Fruit fly (Drosophila melanogaster) whole organism, embryonic: Measurements from ENCODE around the gene CG14452.
A peak's percentile ranks its signal among the peaks of the same experiment; 100 is the strongest.

Source experiments
- Bgb ChIP-seq: fragments of 200-800 bp; sonication (Bioruptor generic); IDR thresholded peaks from 2 replicates; pipeline ENCODE4 v1.3.6; 2022; ENCODE audit warnings: missing biosample characterization, missing genetic modification characterization; ENCODE audit not compliant: partially characterized antibody
- CG10462 ChIP-seq: fragments of 200-800 bp; sonication (Bioruptor generic); optimal IDR thresholded peaks from 2 replicates; lab custom pipeline; 2016; ENCODE audit warnings: missing biosample characterization, missing genetic modification characterization
- CG10959 ChIP-seq: fragments of 200-800 bp; sonication (Bioruptor generic); IDR thresholded peaks from 2 replicates; pipeline ENCODE4 v1.3.6; 2022; ENCODE audit warnings: missing biosample characterization, missing genetic modification characterization
- CG11093 ChIP-seq: fragments of 200-800 bp; sonication (Bioruptor generic); IDR thresholded peaks from 3 replicates; pipeline ENCODE4 v1.3.6; 2022; ENCODE audit warnings: missing biosample characterization, missing genetic modification characterization
- CG1233 ChIP-seq: fragments of 200-800 bp; sonication (Bioruptor generic); optimal IDR thresholded peaks from 4 replicates; lab custom pipeline; 2018; ENCODE audit warnings: missing biosample characterization, mild to moderate bottlenecking, missing genetic modification characterization
- CG13123 ChIP-seq: fragments of 200-800 bp; sonication (Bioruptor generic); optimal IDR thresholded peaks from 2 replicates; lab custom pipeline; 2016; ENCODE audit warnings: missing biosample characterization, missing genetic modification characterization
- CG13424 ChIP-seq: fragments of 200-800 bp; sonication (Bioruptor generic); optimal IDR thresholded peaks from 2 replicates; lab custom pipeline; 2019; ENCODE audit warnings: missing biosample characterization, mild to moderate bottlenecking, missing genetic modification characterization, moderate library complexity
- CG15011 ChIP-seq: fragments of 200-800 bp; sonication (Bioruptor generic); optimal IDR thresholded peaks from 3 replicates; lab custom pipeline; 2018; ENCODE audit warnings: missing biosample characterization, mild to moderate bottlenecking, missing genetic modification characterization
- CG1529 ChIP-seq: fragments of 200-800 bp; sonication (Bioruptor generic); optimal IDR thresholded peaks from 3 replicates; lab custom pipeline; 2018; ENCODE audit warnings: missing biosample characterization, missing genetic modification characterization
- CG17361 ChIP-seq: fragments of 200-800 bp; sonication (Bioruptor generic); IDR thresholded peaks from 3 replicates; pipeline ENCODE4 v1.3.6; 2022; ENCODE audit warnings: missing biosample characterization, missing genetic modification characterization
- CG3726 ChIP-seq: fragments of 200-800 bp; sonication (Bioruptor generic); IDR thresholded peaks from 3 replicates; pipeline ENCODE4, ENCODE4 v1.3.6; 2022; ENCODE audit warnings: missing biosample characterization, missing genetic modification characterization
- CG42726 ChIP-seq: fragments of 200-800 bp; sonication (Bioruptor generic); IDR thresholded peaks from 2 replicates; pipeline ENCODE4 v1.3.6; 2022; ENCODE audit warnings: missing biosample characterization, missing genetic modification characterization; ENCODE audit not compliant: partially characterized antibody
- CG4360 ChIP-seq: fragments of 200-800 bp; sonication (Bioruptor generic); IDR thresholded peaks from 2 replicates; pipeline ENCODE4 v1.3.6; 2022; ENCODE audit warnings: missing biosample characterization, missing genetic modification characterization
- CG5953 ChIP-seq: fragments of 200-800 bp; sonication (Bioruptor generic); IDR thresholded peaks from 2 replicates; pipeline ENCODE4 v1.3.6; 2022; ENCODE audit warnings: missing biosample characterization, missing genetic modification characterization
- CG6689 ChIP-seq: fragments of 200-800 bp; sonication (Bioruptor generic); IDR thresholded peaks from 2 replicates; pipeline ENCODE4 v1.3.6; 2022; ENCODE audit warnings: missing biosample characterization, missing genetic modification characterization
- CG8924 ChIP-seq: fragments of 200-800 bp; optimal IDR thresholded peaks from 3 replicates; lab custom pipeline; 2019; ENCODE audit warnings: missing biosample characterization, mild to moderate bottlenecking, missing genetic modification characterization, moderate library complexity
- CG8944 ChIP-seq: fragments of 200-800 bp; sonication (Bioruptor generic); optimal IDR thresholded peaks from 3 replicates; lab custom pipeline; 2016; ENCODE audit warnings: missing biosample characterization, missing genetic modification characterization
- CG9215 ChIP-seq: fragments of 200-800 bp; sonication (Bioruptor generic); IDR thresholded peaks from 2 replicates; pipeline ENCODE4 v1.3.6; 2022; ENCODE audit warnings: missing biosample characterization, missing genetic modification characterization
- CG9876 ChIP-seq: fragments of 200-800 bp; sonication (Bioruptor generic); optimal IDR thresholded peaks from 2 replicates; lab custom pipeline; 2016; ENCODE audit warnings: missing biosample characterization, missing genetic modification characterization
- Chrac-16 ChIP-seq: fragments of 200-800 bp; sonication (Bioruptor generic); optimal IDR thresholded peaks from 3 replicates; lab custom pipeline; 2016; ENCODE audit warnings: missing biosample characterization, missing genetic modification characterization
- CrebB ChIP-seq: fragments of 200-800 bp; sonication (Bioruptor generic); optimal IDR thresholded peaks from 3 replicates; lab custom pipeline; 2018; ENCODE audit warnings: missing biosample characterization, mild to moderate bottlenecking, missing genetic modification characterization
- Dad ChIP-seq: fragments of 200-800 bp; sonication (Bioruptor generic); optimal IDR thresholded peaks from 3 replicates; lab custom pipeline; 2016; ENCODE audit warnings: missing biosample characterization, missing genetic modification characterization
- Deaf1 ChIP-seq: fragments of 200-800 bp; optimal IDR thresholded peaks from 3 replicates; lab custom pipeline; 2019; ENCODE audit warnings: missing biosample characterization, mild to moderate bottlenecking, missing genetic modification characterization, moderate library complexity
- Dek ChIP-seq: fragments of 200-800 bp; sonication (Bioruptor generic); optimal IDR thresholded peaks from 3 replicates; lab custom pipeline; 2019; ENCODE audit warnings: missing biosample characterization, mild to moderate bottlenecking, missing genetic modification characterization, moderate library complexity
- Dll ChIP-seq: fragments of 200-800 bp; sonication (Bioruptor generic); IDR thresholded peaks from 4 replicates; pipeline ENCODE4 v1.3.6; 2022; ENCODE audit warnings: missing biosample characterization, missing genetic modification characterization; ENCODE audit not compliant: partially characterized antibody
- Ets97D ChIP-seq: fragments of 200-800 bp; sonication (Bioruptor generic); optimal IDR thresholded peaks from 3 replicates; lab custom pipeline; 2016; ENCODE audit warnings: missing biosample characterization, missing genetic modification characterization
- GATAe ChIP-seq: fragments of 200-800 bp; sonication (Bioruptor generic); conservative IDR thresholded peaks from 2 replicates; pipeline ENCODE4 v1.3.6; 2022; ENCODE audit warnings: missing biosample characterization, missing genetic modification characterization
- H15 ChIP-seq: fragments of 200-800 bp; sonication (Bioruptor generic); IDR thresholded peaks from 3 replicates; pipeline ENCODE4 v1.3.6; 2022; ENCODE audit warnings: missing biosample characterization, missing genetic modification characterization
- Hmr ChIP-seq: fragments of 200-800 bp; sonication (Bioruptor generic); optimal IDR thresholded peaks from 3 replicates; lab custom pipeline; 2017; ENCODE audit warnings: mild to moderate bottlenecking, missing biosample characterization, missing genetic modification reagents, missing genetic modification characterization
- NC2β ChIP-seq: fragments of 200-800 bp; sonication (Bioruptor generic); optimal IDR thresholded peaks from 2 replicates; lab custom pipeline; 2016; ENCODE audit warnings: missing biosample characterization, missing genetic modification characterization
- Nf-YA ChIP-seq: fragments of 200-800 bp; sonication (Bioruptor generic); IDR thresholded peaks from 2 replicates; pipeline ENCODE4 v1.3.6; 2022; ENCODE audit warnings: missing biosample characterization, missing genetic modification characterization
- Oaz ChIP-seq: fragments of 200-800 bp; sonication (Bioruptor generic); IDR thresholded peaks from 2 replicates; pipeline ENCODE4 v1.3.6; 2022; ENCODE audit warnings: missing biosample characterization, missing genetic modification characterization
- Sin3A ChIP-seq: fragments of >200 bp; optimal IDR thresholded peaks from 2 replicates; lab custom pipeline; 2018
- Six4 ChIP-seq: fragments of 200-800 bp; sonication (Bioruptor generic); optimal IDR thresholded peaks from 2 replicates; lab custom pipeline; 2016; ENCODE audit warnings: missing biosample characterization, missing genetic modification characterization
- Sox102F ChIP-seq: fragments of 200-800 bp; sonication (Bioruptor generic); optimal IDR thresholded peaks from 2 replicates; lab custom pipeline; 2018; ENCODE audit warnings: missing biosample characterization, mild to moderate bottlenecking, missing genetic modification characterization, moderate library complexity
- YL-1 ChIP-seq: fragments of 200-800 bp; sonication (Bioruptor generic); optimal IDR thresholded peaks from 3 replicates; lab custom pipeline; 2017; ENCODE audit warnings: missing biosample characterization, mild to moderate bottlenecking, missing genetic modification characterization
- ash1 ChIP-seq: fragments of 200-800 bp; sonication (Bioruptor generic); optimal IDR thresholded peaks from 2 replicates; lab custom pipeline; 2018; ENCODE audit warnings: missing biosample characterization, mild to moderate bottlenecking, missing genetic modification characterization
- az2 ChIP-seq: fragments of 200-800 bp; sonication (Bioruptor generic); optimal IDR thresholded peaks from 3 replicates; lab custom pipeline; 2016; ENCODE audit warnings: missing biosample characterization, missing genetic modification characterization
- corto ChIP-seq: fragments of 200-800 bp; sonication (Bioruptor generic); optimal IDR thresholded peaks from 2 replicates; lab custom pipeline; 2016; ENCODE audit warnings: missing biosample characterization, mild to moderate bottlenecking, missing genetic modification characterization, moderate library complexity
- emc ChIP-seq: fragments of 200-800 bp; sonication (Bioruptor generic); optimal IDR thresholded peaks from 2 replicates; lab custom pipeline; 2016; ENCODE audit warnings: missing biosample characterization, missing genetic modification characterization
- fru ChIP-seq: fragments of >200 bp; optimal IDR thresholded peaks from 2 replicates; lab custom pipeline; 2017
- ftz-f1 ChIP-seq: fragments of 200-800 bp; sonication (Bioruptor generic); optimal IDR thresholded peaks from 2 replicates; lab custom pipeline; 2016; ENCODE audit warnings: missing biosample characterization, missing genetic modification characterization
- gce ChIP-seq: fragments of 200-800 bp; sonication (Bioruptor generic); IDR thresholded peaks from 3 replicates; pipeline ENCODE4 v1.3.6; 2022; ENCODE audit warnings: missing biosample characterization, missing genetic modification characterization
- gcm2 ChIP-seq: fragments of 200-800 bp; sonication (Bioruptor generic); optimal IDR thresholded peaks from 2 replicates; lab custom pipeline; 2016; ENCODE audit warnings: missing biosample characterization, missing genetic modification characterization
- ham ChIP-seq: fragments of 200-800 bp; sonication (Bioruptor generic); IDR thresholded peaks from 2 replicates; pipeline ENCODE4 v1.3.6; 2022; ENCODE audit warnings: missing biosample characterization, missing genetic modification characterization
- insv ChIP-seq, 2 experiments: fragments of 200-800 bp; sonication (Bioruptor generic); optimal IDR thresholded peaks; 3 replicates each; lab custom pipeline; 2016 to 2018; ENCODE audit warnings: missing biosample characterization in 2 of 2, missing genetic modification characterization in 2 of 2
- phol ChIP-seq: fragments of 200-800 bp; sonication (Bioruptor generic); optimal IDR thresholded peaks from 3 replicates; lab custom pipeline; 2018; ENCODE audit warnings: missing biosample characterization, mild to moderate bottlenecking, missing genetic modification characterization, moderate library complexity
- pnt ChIP-seq: fragments of 200-800 bp; sonication (Bioruptor generic); optimal IDR thresholded peaks from 3 replicates; lab custom pipeline; 2016; ENCODE audit warnings: missing biosample characterization, missing genetic modification characterization
- sna ChIP-seq: fragments of 200-800 bp; sonication (Bioruptor generic); IDR thresholded peaks from 2 replicates; pipeline ENCODE4 v1.3.6; 2022; ENCODE audit warnings: missing biosample characterization, missing genetic modification characterization; ENCODE audit not compliant: partially characterized antibody
- sug ChIP-seq: fragments of 200-800 bp; optimal IDR thresholded peaks from 2 replicates; lab custom pipeline; 2019; ENCODE audit warnings: missing biosample characterization, mild to moderate bottlenecking, missing genetic modification characterization, moderate library complexity
- trem ChIP-seq: fragments of 200-800 bp; optimal IDR thresholded peaks from 3 replicates; lab custom pipeline; 2019; ENCODE audit warnings: missing biosample characterization, mild to moderate bottlenecking, missing genetic modification characterization, moderate library complexity
- vfl ChIP-seq: fragments of 200-800 bp; sonication (Bioruptor generic); optimal IDR thresholded peaks from 2 replicates; lab custom pipeline; 2016; ENCODE audit warnings: missing biosample characterization, missing genetic modification characterization

The CG14452 gene

dm6 chr3L:22727739-22728335, 32.1 kb downstream of the CG14452 start, which contains the start of the genes CG14450 and CG11367 (continued):
- no peak for TF ChIP-seq CG10959
- no peak for TF ChIP-seq pnt (GFP tag; lab: Kevin White, UChicago)
- TF ChIP-seq CG1233, result peak; percentile 2
- no peak for TF ChIP-seq Chrac-16 (GFP tag; lab: Kevin White, UChicago)
- no peak for TF ChIP-seq az2
- TF ChIP-seq vfl, result no peak
- TF ChIP-seq CG5953 (GFP tag; lab: Robert Waterston, UW), result no peak
- no peak for TF ChIP-seq fru
- TF ChIP-seq CG8944 (GFP tag; lab: Kevin White, UChicago), result no peak
- TF ChIP-seq CG13424 (tag; lab: Kevin White, UChicago), result peak; percentile 49
- TF ChIP-seq Nf-YA (GFP tag; lab: Robert Waterston, UW), result no peak
- no peak for TF ChIP-seq ham (GFP tag; lab: Robert Waterston, UW)
- no peak for TF ChIP-seq ash1 (GFP tag; lab: Kevin White, UChicago)
- TF ChIP-seq CG4360 (GFP tag; lab: Robert Waterston, UW), result peak; percentile 27; the same call in 1 of the 2 replicates
- TF ChIP-seq Sox102F (GFP tag; lab: Kevin White, UChicago), result no peak
- TF ChIP-seq CG8924, result peak; percentile 68
- no peak for TF ChIP-seq Sin3A
- TF ChIP-seq CG11093 (GFP tag; lab: Robert Waterston, UW), result no peak
- TF ChIP-seq CG15011 (GFP tag; lab: Kevin White, UChicago), result no peak
- no peak for TF ChIP-seq emc (GFP tag; lab: Kevin White, UChicago)
- no peak for TF ChIP-seq Ets97D (GFP tag; lab: Kevin White, UChicago)
- TF ChIP-seq corto (GFP tag; lab: Kevin White, UChicago), result no peak
- no peak for TF ChIP-seq CG10462 (GFP tag; lab: Kevin White, UChicago)
- TF ChIP-seq YL-1 (GFP tag; lab: Kevin White, UChicago), result peak; percentile 44
- peak in 1 of 2 experiments; percentile 80 for TF ChIP-seq insv (GFP tag; optimal IDR thresholded peaks at IDR 0.05; lab: Kevin White, UChicago)
- no peak for TF ChIP-seq CG3726 (GFP tag; lab: Robert Waterston, UW)
- TF ChIP-seq Dad, result no peak
- TF ChIP-seq gce (GFP tag; lab: Robert Waterston, UW), result no peak
- TF ChIP-seq CG1529, result peak; percentile 60
- TF ChIP-seq CG13123, result no peak
- no peak for TF ChIP-seq CG9215 (GFP tag; lab: Robert Waterston, UW)
- TF ChIP-seq H15 (GFP tag; lab: Robert Waterston, UW), result no peak
- TF ChIP-seq Dll, result peak; percentile 88
- no peak for TF ChIP-seq ftz-f1 (GFP tag; lab: Kevin White, UChicago)
- TF ChIP-seq Bgb (GFP tag; lab: Robert Waterston, UW), result no peak
- peak; percentile 55 for TF ChIP-seq sug (tag; lab: Kevin White, UChicago)
- TF ChIP-seq NC2β (GFP tag; lab: Kevin White, UChicago), result no peak
- TF ChIP-seq phol (tag; lab: Kevin White, UChicago), result peak; percentile 50
- TF ChIP-seq gcm2, result no peak
- TF ChIP-seq Dek (tag; lab: Kevin White, UChicago), result peak; percentile 46
- TF ChIP-seq CG17361, result peak; percentile 25; the same call in 1 of the 3 replicates
- TF ChIP-seq Deaf1 (tag; lab: Kevin White, UChicago), result peak; percentile 89
- no peak for TF ChIP-seq CG42726
- no peak for TF ChIP-seq CG9876 (GFP tag; lab: Kevin White, UChicago)
- no peak for TF ChIP-seq Oaz (GFP tag; lab: Robert Waterston, UW)
- TF ChIP-seq Six4 (GFP tag; lab: Kevin White, UChicago), result peak; percentile 13
- TF ChIP-seq Hmr (GFP tag; lab: Kevin White, UChicago), result peak; percentile 11
- no peak for TF ChIP-seq GATAe (GFP tag; lab: Robert Waterston, UW)
- peak; percentile 81 for TF ChIP-seq trem (tag; lab: Kevin White, UChicago)
- no peak; the same call in 1 of the 2 replicates for TF ChIP-seq CG6689 (GFP tag; lab: Robert Waterston, UW)
- TF ChIP-seq CrebB (tag; lab: Kevin White, UChicago), result no peak
- peak; percentile 78 for TF ChIP-seq sna (GFP tag; lab: Robert Waterston, UW)
